Fruit fly (Drosophila melanogaster) whole organism, wandering third instar larva: ENCODE measurements around the gene Mpi.

Experiments
- Abd-B ChIP-seq: fragments of >200 bp; optimal IDR thresholded peaks from 2 replicates; lab custom pipeline; 2017; ENCODE audit warnings: missing biosample characterization, missing genetic modification characterization
- CrebA ChIP-seq: fragments of 200-800 bp; sonication (Bioruptor generic); optimal IDR thresholded peaks from 2 replicates; lab custom pipeline; 2016; ENCODE audit warnings: missing biosample characterization, mild to moderate bottlenecking, missing genetic modification characterization, borderline replicate concordance
- HLH106 ChIP-seq: fragments of 200-800 bp; optimal IDR thresholded peaks from 3 replicates; lab custom pipeline; 2019; ENCODE audit warnings: missing biosample characterization, mild to moderate bottlenecking, missing genetic modification characterization, moderate library complexity
- Hnf4 ChIP-seq: fragments of 200-800 bp; sonication (Bioruptor generic); optimal IDR thresholded peaks from 2 replicates; lab custom pipeline; 2016; ENCODE audit warnings: missing biosample characterization, mild to moderate bottlenecking, missing genetic modification characterization
- OdsH ChIP-seq: fragments of 200-800 bp; sonication (Bioruptor generic); optimal IDR thresholded peaks from 2 replicates; lab custom pipeline; 2016; ENCODE audit warnings: missing biosample characterization, mild to moderate bottlenecking, missing genetic modification characterization
- Sp1 ChIP-seq: fragments of 200-800 bp; sonication (Bioruptor generic); optimal IDR thresholded peaks from 3 replicates; lab custom pipeline; 2019; ENCODE audit warnings: missing biosample characterization, mild to moderate bottlenecking, missing genetic modification characterization, moderate library complexity
- Vsx2 ChIP-seq: fragments of 200-300, 225-300 bp; sonication (Bioruptor generic); optimal IDR thresholded peaks from 2 replicates; lab custom pipeline; 2018; ENCODE audit warnings: missing biosample characterization, missing genetic modification characterization; ENCODE audit not compliant: partially characterized antibody
- brk ChIP-seq: fragments of 200-800 bp; sonication (Bioruptor generic); optimal IDR thresholded peaks from 2 replicates; lab custom pipeline; 2016; ENCODE audit warnings: missing biosample characterization, mild to moderate bottlenecking, missing genetic modification characterization
- dmrt93B ChIP-seq: fragments of 200-800 bp; sonication (Bioruptor generic); optimal IDR thresholded peaks from 2 replicates; lab custom pipeline; 2018; ENCODE audit warnings: missing biosample characterization, mild to moderate bottlenecking, missing genetic modification characterization
- dsf ChIP-seq: sonication (Bioruptor generic); optimal IDR thresholded peaks from 2 replicates; lab custom pipeline; 2016; ENCODE audit warnings: missing biosample characterization, missing genetic modification characterization, borderline replicate concordance
- fru ChIP-seq: fragments of 200-800 bp; sonication (Bioruptor generic); optimal IDR thresholded peaks from 3 replicates; lab custom pipeline; 2016; ENCODE audit warnings: missing biosample characterization, mild to moderate bottlenecking, missing genetic modification characterization
- psq ChIP-seq: fragments of 200-800 bp; sonication (Bioruptor generic); optimal IDR thresholded peaks from 3 replicates; lab custom pipeline; 2017; ENCODE audit warnings: missing biosample characterization, mild to moderate bottlenecking, missing genetic modification characterization, moderate library complexity
- sv ChIP-seq: fragments of 200-800 bp; sonication (Bioruptor generic); optimal IDR thresholded peaks from 3 replicates; lab custom pipeline; 2016; ENCODE audit warnings: missing biosample characterization, missing genetic modification characterization
- tai ChIP-seq: sonication (Bioruptor generic); optimal IDR thresholded peaks from 2 replicates; lab custom pipeline; 2016; ENCODE audit warnings: missing biosample characterization, missing genetic modification characterization

- TF ChIP-seq CrebA (GFP tag; lab: Kevin White, UChicago) (no peak), psq (no peak), sv (peak; percentile 11), Abd-B (GFP tag; lab: Kevin White, UChicago) (no peak), OdsH (GFP tag; lab: Kevin White, UChicago) (no peak), Sp1 (GFP tag; lab: Kevin White, UChicago) (peak; percentile 11), brk (no peak), Vsx2 (GFP tag; lab: Kevin White, UChicago) (no peak), dsf (GFP tag; lab: Kevin White, UChicago) (no peak), Hnf4 (GFP tag; lab: Kevin White, UChicago) (no peak), fru (GFP tag; lab: Kevin White, UChicago) (no peak), dmrt93B (no peak), tai (GFP tag; lab: Kevin White, UChicago) (no peak), HLH106 (tag; lab: Kevin White, UChicago) (peak; percentile 19)
Measured at dm6 chr3R:9793018-9793417, 33.6 kb downstream of the Mpi start, which contains the start of gene CG8516.
